Worm (Caenorhabditis elegans): ENCODE measurements around the gene sri-43.

sri-43 gene

ce11 chrII:3105765-3106164, 38.7 kb downstream of the sri-43 start, which contains the start of gene clec-122:
Gene clec-122 (plus strand): TSS chrII:3106065.
- no peak for TF ChIP-seq lsy-2 (tag; optimal IDR thresholded peaks at IDR 0.05)
- TF ChIP-seq sma-3 (GFP tag; optimal IDR thresholded peaks at IDR 0.05) = no peak

ce11 chrII:3102018-3102417, 42.4 kb downstream of the sri-43 start, which contains the start of gene clec-121:
Gene clec-121 (plus strand): TSS chrII:3102318.
- TF ChIP-seq skn-1 (tag; optimal IDR thresholded peaks at IDR 0.05) (no peak), lin-11 (tag; optimal IDR thresholded peaks at IDR 0.05) (no peak), nhr-6 (tag; optimal IDR thresholded peaks at IDR 0.05) (no peak), gmeb-1 (tag; optimal IDR thresholded peaks at IDR 0.05) (no peak), mab-5 (tag; optimal IDR thresholded peaks at IDR 0.05) (no peak), ceh-82 (tag; optimal IDR thresholded peaks at IDR 0.05) (no peak), nhr-10 (tag; optimal IDR thresholded peaks at IDR 0.05) (no peak), ztf-11 (tag; optimal IDR thresholded peaks at IDR 0.05) (no peak), elt-3 (tag; optimal IDR thresholded peaks at IDR 0.05) (no peak), ZK546.5 (tag; optimal IDR thresholded peaks at IDR 0.05) (no peak), nhr-129 (tag; optimal IDR thresholded peaks at IDR 0.05) (no peak), nhr-23 (tag; optimal IDR thresholded peaks at IDR 0.05) (no peak)

- TF ChIP-seq aly-2 (tag; optimal IDR thresholded peaks at IDR 0.05) (no peak), gmeb-1 (tag; optimal IDR thresholded peaks at IDR 0.05) (no peak), peb-1 (tag; optimal IDR thresholded peaks at IDR 0.05) (no peak), sma-3 (GFP tag; optimal IDR thresholded peaks at IDR 0.05) (no peak), unc-62 (GFP tag; optimal IDR thresholded peaks at IDR 0.05) (no peak), alr-1 (tag; optimal IDR thresholded peaks at IDR 0.05) (no peak), ztf-1 (GFP tag; conservative IDR thresholded peaks at IDR 0.05) (no peak), ceh-82 (tag; optimal IDR thresholded peaks at IDR 0.05) (no peak), nhr-21 (tag; optimal IDR thresholded peaks at IDR 0.05) (no peak)
Measured at ce11 chrII:3100546-3100945, 43.9 kb downstream of the sri-43 start, which contains the start of gene srg-24. Gene srg-24 (minus strand): TSS chrII:3100646.

- no peak for TF ChIP-seq unc-55 (GFP tag; optimal IDR thresholded peaks at IDR 0.05)
- no peak for TF ChIP-seq skn-1 (tag; optimal IDR thresholded peaks at IDR 0.05)
- TF ChIP-seq nhr-25 (tag; optimal IDR thresholded peaks at IDR 0.05) = no peak
- no peak for TF ChIP-seq nhr-21 (tag; optimal IDR thresholded peaks at IDR 0.05)
- TF ChIP-seq elt-1 (tag; optimal IDR thresholded peaks at IDR 0.05) = no peak
- TF ChIP-seq mdl-1 (tag; optimal IDR thresholded peaks at IDR 0.05) = no peak
- no peak for TF ChIP-seq lin-11 (tag; optimal IDR thresholded peaks at IDR 0.05)
- TF ChIP-seq Y55F3AM.14 (GFP tag; optimal IDR thresholded peaks at IDR 0.05) = no peak
- TF ChIP-seq nhr-6 (tag; optimal IDR thresholded peaks at IDR 0.05) = no peak
- TF ChIP-seq ama-1 (optimal IDR thresholded peaks at IDR 0.05) = no peak
- TF ChIP-seq F13H6.1 (tag; optimal IDR thresholded peaks at IDR 0.05) = no peak
- no peak for TF ChIP-seq egl-27 (tag; optimal IDR thresholded peaks at IDR 0.05)
- TF ChIP-seq elt-3 (tag; optimal IDR thresholded peaks at IDR 0.05) = no peak
- TF ChIP-seq alr-1 (tag; optimal IDR thresholded peaks at IDR 0.05) = no peak
- no peak for TF ChIP-seq ztf-1 (GFP tag; conservative IDR thresholded peaks at IDR 0.05)
- TF ChIP-seq R02D3.7 (tag; optimal IDR thresholded peaks at IDR 0.05) = no peak
- TF ChIP-seq nhr-11 (tag; optimal IDR thresholded peaks at IDR 0.05) = no peak
Measured at ce11 chrII:3096857-3097256, 47.6 kb downstream of the sri-43 start, which contains the start of gene Y25C1A.14. Gene Y25C1A.14 (minus strand): TSS chrII:3096957.

- no peak for TF ChIP-seq ZK546.5 (tag; optimal IDR thresholded peaks at IDR 0.05)
- TF ChIP-seq mdl-1 (tag; optimal IDR thresholded peaks at IDR 0.05) = no peak
- TF ChIP-seq peb-1 (tag; optimal IDR thresholded peaks at IDR 0.05) = no peak
- no peak for TF ChIP-seq blmp-1 (tag; optimal IDR thresholded peaks at IDR 0.05; ENCODE audit: insufficient read depth)
- TF ChIP-seq lsy-2 (tag; optimal IDR thresholded peaks at IDR 0.05) = no peak
- TF ChIP-seq zag-1 (tag; optimal IDR thresholded peaks at IDR 0.05) = no peak
- no peak for TF ChIP-seq lin-13 (GFP tag; optimal IDR thresholded peaks at IDR 0.05)
- TF ChIP-seq sma-9 (GFP tag; optimal IDR thresholded peaks at IDR 0.05) = no peak
- TF ChIP-seq sma-9 (tag; optimal IDR thresholded peaks at IDR 0.05) = no peak
- no peak for TF ChIP-seq gmeb-1 (tag; optimal IDR thresholded peaks at IDR 0.05)
- TF ChIP-seq lin-39 (tag; optimal IDR thresholded peaks at IDR 0.05) = no peak
- no peak for TF ChIP-seq egl-27 (tag; optimal IDR thresholded peaks at IDR 0.05)
- no peak for TF ChIP-seq ztf-1 (GFP tag; conservative IDR thresholded peaks at IDR 0.05)
- no peak for TF ChIP-seq ztf-11 (tag; optimal IDR thresholded peaks at IDR 0.05)
Measured at ce11 chrII:3096060-3096459, 48.4 kb downstream of the sri-43 start, which contains the start of gene srg-23. Gene srg-23 (minus strand): TSS chrII:3096160.

All from whole organism, L2 larva.